Fruit fly (Drosophila melanogaster): ENCODE data around the gene neo.

Gene neo

dm6 chr3R:29841293-29841791 lies 22.4 kb downstream of the neo start, which contains the start of gene Cad99C (continued):
- peak; percentile 44; the same call in 1 of the 2 replicates for TF ChIP-seq Bgb (GFP tag; IDR thresholded peaks at IDR 0.05; ENCODE audit: partially characterized antibody)
- no peak for TF ChIP-seq cato (GFP tag; optimal IDR thresholded peaks at IDR 0.05; ENCODE audit: borderline replicate concordance)
- TF ChIP-seq zfh1 (GFP tag; IDR thresholded peaks at IDR 0.05) = 0 out of 3 replicates have a peak, but pooled peaks have one; percentile 16
- peak; percentile 96 for TF ChIP-seq cg (GFP tag; optimal IDR thresholded peaks at IDR 0.05)
- TF ChIP-seq CG1602 (GFP tag; optimal IDR thresholded peaks at IDR 0.05) = no peak
- TF ChIP-seq Tbp (GFP tag; optimal IDR thresholded peaks at IDR 0.05) = no peak
- TF ChIP-seq Sox100B (GFP tag; optimal IDR thresholded peaks at IDR 0.05) = no peak
- peak; percentile 92 for TF ChIP-seq pfk (GFP tag; optimal IDR thresholded peaks at IDR 0.05)
- TF ChIP-seq CG10366 (GFP tag; IDR thresholded peaks at IDR 0.05) = no peak
- 0 out of 3 replicates have a peak, but pooled peaks have one; percentile 17 for TF ChIP-seq CG7963 (GFP tag; IDR thresholded peaks at IDR 0.05; ENCODE audit: partially characterized antibody)
- TF ChIP-seq CG9437 (GFP tag; optimal IDR thresholded peaks at IDR 0.05) = no peak
- TF ChIP-seq az2 (GFP tag; optimal IDR thresholded peaks at IDR 0.05) = no peak
- peak; percentile 68 for TF ChIP-seq D (optimal IDR thresholded peaks at IDR 0.05)
- TF ChIP-seq D (GFP tag; optimal IDR thresholded peaks at IDR 0.05) = no peak
- TF ChIP-seq CG17829 (tag; optimal IDR thresholded peaks at IDR 0.05) = peak; percentile 14
- peak; percentile 95 for TF ChIP-seq kni (GFP tag; optimal IDR thresholded peaks at IDR 0.05)
- TF ChIP-seq CG7987 (GFP tag; optimal IDR thresholded peaks at IDR 0.05) = peak; percentile 38
- TF ChIP-seq CoRest (tag; optimal IDR thresholded peaks at IDR 0.05) = no peak
- peak; percentile 22; the same call in 1 of the 3 replicates for TF ChIP-seq CG6791 (GFP tag; IDR thresholded peaks at IDR 0.05; ENCODE audit: partially characterized antibody)
- TF ChIP-seq MBD-R2 (GFP tag; IDR thresholded peaks at IDR 0.05) = peak; percentile 22; the same call in 1 of the 2 replicates
- no peak for TF ChIP-seq CG12659 (GFP tag; optimal IDR thresholded peaks at IDR 0.05)
- TF ChIP-seq CG17568 (GFP tag; optimal IDR thresholded peaks at IDR 0.05) = no peak
- no peak for TF ChIP-seq CG6654 (GFP tag; optimal IDR thresholded peaks at IDR 0.05)
- TF ChIP-seq Jarid2 (GFP tag; optimal IDR thresholded peaks at IDR 0.05) = peak; percentile 90
- no peak for TF ChIP-seq Awh (GFP tag; IDR thresholded peaks at IDR 0.05)
- peak; percentile 98 for TF ChIP-seq chinmo (GFP tag; IDR thresholded peaks at IDR 0.05; ENCODE audit: partially characterized antibody)
- TF ChIP-seq sob (GFP tag; IDR thresholded peaks at IDR 0.05) = peak; percentile 36; the same call in 1 of the 2 replicates
- TF ChIP-seq phol (tag; optimal IDR thresholded peaks at IDR 0.05) = no peak
- TF ChIP-seq Hr78 (GFP tag; optimal IDR thresholded peaks at IDR 0.05) = peak in 1 of 2 experiments; percentile 27
- peak; percentile 21; the same call in 1 of the 2 replicates for TF ChIP-seq CG13287 (GFP tag; IDR thresholded peaks at IDR 0.05; ENCODE audit: partially characterized antibody)
- peak in 1 of 3 experiments; percentile 76 for TF ChIP-seq Stat92E (GFP tag; optimal IDR thresholded peaks at IDR 0.05)
- no peak for TF ChIP-seq CrebB (tag; optimal IDR thresholded peaks at IDR 0.05)
- TF ChIP-seq CG13894 (tag; optimal IDR thresholded peaks at IDR 0.05) = peak; percentile 69
- TF ChIP-seq CG1529 (GFP tag; optimal IDR thresholded peaks at IDR 0.05) = no peak
- TF ChIP-seq CG5180 (GFP tag; optimal IDR thresholded peaks at IDR 0.05) = peak; percentile 66
- TF ChIP-seq slbo (GFP tag; IDR thresholded peaks at IDR 0.05) = peak; percentile 16; the same call in 1 of the 2 replicates
- peak; percentile 31 for TF ChIP-seq HHEX (GFP tag; optimal IDR thresholded peaks at IDR 0.05)
- no peak for TF ChIP-seq trem (tag; optimal IDR thresholded peaks at IDR 0.05)
- TF ChIP-seq crp (GFP tag; optimal IDR thresholded peaks at IDR 0.05) = peak in 1 of 2 experiments; percentile 59
- TF ChIP-seq CG17385 (GFP tag; optimal IDR thresholded peaks at IDR 0.05) = peak; percentile 1
- no peak for TF ChIP-seq Abd-B (GFP tag; optimal IDR thresholded peaks at IDR 0.05)
- TF ChIP-seq zf30C (GFP tag; optimal IDR thresholded peaks at IDR 0.05) = peak; percentile 74
- TF ChIP-seq Vsx1 (GFP tag; optimal IDR thresholded peaks at IDR 0.05) = peak; percentile 51
- peak; percentile 89 for TF ChIP-seq kah (GFP tag; optimal IDR thresholded peaks at IDR 0.05)
- TF ChIP-seq gce (GFP tag; IDR thresholded peaks at IDR 0.05) = 0 out of 3 replicates have a peak, but pooled peaks have one; percentile 14
- TF ChIP-seq mld (GFP tag; IDR thresholded peaks at IDR 0.05; ENCODE audit: partially characterized antibody) = 0 out of 3 replicates have a peak, but pooled peaks have one; percentile 33
- TF ChIP-seq CG7839 (tag; optimal IDR thresholded peaks at IDR 0.05) = peak; percentile 5

All from whole organism, embryonic.